Worm (Caenorhabditis elegans) whole organism, L1 larva: ENCODE data around the gene M163.10.

ENCODE experiments used
- C04F5.9 ChIP-seq: sonication (generic microtip); optimal IDR thresholded peaks from 2 replicates; lab custom pipeline; 2016; ENCODE audit warnings: missing genetic modification characterization, missing compliant biosample characterization
- C16A3.4 ChIP-seq: fragments of 150-350 bp; optimal IDR thresholded peaks from 2 replicates; lab custom pipeline; 2014; ENCODE audit warnings: missing biosample characterization, missing genetic modification characterization
- C34B4.2 ChIP-seq: sonication (generic microtip); optimal IDR thresholded peaks from 2 replicates; lab custom pipeline; 2017; ENCODE audit warnings: mild to moderate bottlenecking, missing genetic modification characterization, missing compliant biosample characterization
- F16B12.6 ChIP-seq: fragments of 150-350 bp; optimal IDR thresholded peaks from 2 replicates; lab custom pipeline; 2014; ENCODE audit warnings: missing biosample characterization, missing genetic modification characterization
- Y116A8C.19 ChIP-seq: sonication (generic microtip); optimal IDR thresholded peaks from 2 replicates; lab custom pipeline; 2016; ENCODE audit warnings: missing compliant biosample characterization, missing genetic modification characterization, borderline replicate concordance
- aha-1 ChIP-seq: fragments of 150-350 bp; optimal IDR thresholded peaks from 2 replicates; lab custom pipeline; 2014; ENCODE audit warnings: missing biosample characterization, missing genetic modification characterization
- aly-2 ChIP-seq: fragments of 150-350 bp; optimal IDR thresholded peaks from 2 replicates; lab custom pipeline; 2014; ENCODE audit warnings: missing biosample characterization, missing genetic modification characterization
- blmp-1 ChIP-seq: fragments of 150-350 bp; optimal IDR thresholded peaks from 2 replicates; lab custom pipeline; 2014; ENCODE audit warnings: missing biosample characterization, missing genetic modification characterization
- ceh-63 ChIP-seq: fragments of 200-800 bp; sonication (Bioruptor generic); optimal IDR thresholded peaks from 2 replicates; lab custom pipeline; 2018; ENCODE audit warnings: mild to moderate bottlenecking, missing genetic modification characterization, missing compliant biosample characterization
- ces-1 ChIP-seq: fragments of 150-350 bp; optimal IDR thresholded peaks from 2 replicates; lab custom pipeline; 2014; ENCODE audit warnings: missing biosample characterization, missing genetic modification reagents, missing genetic modification characterization
- dpl-1 ChIP-seq, 3 experiments: fragments of 150-350 bp in 2 of 3; sonication (generic microtip) in 1 of 3; optimal IDR thresholded peaks; 2 replicates each; lab custom pipeline; 2014 to 2017; ENCODE audit warnings: missing biosample characterization in 3 of 3, missing genetic modification characterization in 3 of 3, missing genetic modification reagents in 3 of 3
- efl-1 ChIP-seq, 4 experiments: fragments of 150-350 bp; optimal IDR thresholded peaks in 3 of 4; peaks in 1 of 4; 1 replicate in 1 of 4; 2 replicates in 3 of 4; lab custom pipeline; 2014; ENCODE audit warnings: missing biosample characterization in 2 of 4, missing genetic modification characterization in 2 of 4, missing genetic modification reagents in 2 of 4
- efl-3 ChIP-seq: fragments of 200-800 bp; sonication (Bioruptor generic); optimal IDR thresholded peaks from 2 replicates; lab custom pipeline; 2018; ENCODE audit warnings: mild to moderate bottlenecking, missing genetic modification characterization, missing compliant biosample characterization
- egl-27 ChIP-seq, 2 experiments: fragments of 150-350 bp in 1 of 2; sonication (generic microtip); optimal IDR thresholded peaks; 3 replicates each; lab custom pipeline; 2017 to 2018; ENCODE audit warnings: missing biosample characterization in 2 of 2, missing genetic modification characterization in 2 of 2, missing genetic modification reagents in 2 of 2
- ets-5 ChIP-seq: fragments of 200-800 bp; sonication (Bioruptor generic); IDR thresholded peaks from 2 replicates; pipeline ENCODE4 v1.3.6; 2022; ENCODE audit warnings: missing genetic modification characterization, missing compliant biosample characterization
- fkh-10 ChIP-seq: sonication (generic microtip); optimal IDR thresholded peaks from 2 replicates; lab custom pipeline; 2017; ENCODE audit warnings: missing biosample characterization, missing genetic modification reagents, missing genetic modification characterization
- fkh-4 ChIP-seq: sonication (generic microtip); optimal IDR thresholded peaks from 2 replicates; lab custom pipeline; 2016; ENCODE audit warnings: missing compliant biosample characterization, missing genetic modification characterization, borderline replicate concordance
- fkh-8 ChIP-seq: sonication (generic microtip); optimal IDR thresholded peaks from 2 replicates; lab custom pipeline; 2016; ENCODE audit warnings: mild to moderate bottlenecking, missing genetic modification characterization, missing compliant biosample characterization
- fos-1 ChIP-seq: fragments of 150-350 bp; optimal IDR thresholded peaks from 2 replicates; lab custom pipeline; 2014; ENCODE audit warnings: missing biosample characterization, missing genetic modification characterization
- grh-1 ChIP-seq: fragments of 200-800 bp; sonication (Bioruptor generic); IDR thresholded peaks from 2 replicates; pipeline ENCODE4 v1.3.6; 2022; ENCODE audit warnings: missing genetic modification reagents, missing genetic modification characterization, missing compliant biosample characterization
- hlh-4 ChIP-seq: sonication (generic microtip); optimal IDR thresholded peaks from 2 replicates; lab custom pipeline; 2016; ENCODE audit warnings: mild to moderate bottlenecking, missing genetic modification characterization, missing compliant biosample characterization
- hpl-2 ChIP-seq: fragments of 150-350 bp; optimal IDR thresholded peaks from 2 replicates; lab custom pipeline; 2014; ENCODE audit warnings: missing biosample characterization, missing genetic modification reagents, missing genetic modification characterization
- jun-1 ChIP-seq: fragments of 150-350 bp; optimal IDR thresholded peaks from 2 replicates; lab custom pipeline; 2014; ENCODE audit warnings: missing biosample characterization, missing genetic modification reagents, missing genetic modification characterization
- lin-13 ChIP-seq: fragments of 150-350 bp; optimal IDR thresholded peaks from 2 replicates; lab custom pipeline; 2014; ENCODE audit warnings: missing biosample characterization, missing genetic modification reagents, missing genetic modification characterization
- lin-14 ChIP-seq: fragments of 200-800 bp; sonication (Bioruptor generic); optimal IDR thresholded peaks from 2 replicates; lab custom pipeline; 2018; ENCODE audit warnings: mild to moderate bottlenecking, missing genetic modification characterization, moderate library complexity, missing compliant biosample characterization
- lir-3 ChIP-seq: sonication (generic microtip); optimal IDR thresholded peaks from 2 replicates; lab custom pipeline; 2016; ENCODE audit warnings: mild to moderate bottlenecking, missing genetic modification characterization, moderate library complexity, missing compliant biosample characterization; ENCODE audit not compliant: poor library complexity
- lsy-2 ChIP-seq, 2 experiments: fragments of 150-350 bp; optimal IDR thresholded peaks; 2 replicates each; lab custom pipeline; 2014; ENCODE audit warnings: missing biosample characterization in 2 of 2, missing genetic modification characterization in 2 of 2
- mdl-1 ChIP-seq, 2 experiments: fragments of 150-350 bp; optimal IDR thresholded peaks; 2 replicates each; lab custom pipeline; 2014 to 2017; ENCODE audit warnings: missing biosample characterization in 2 of 2, missing genetic modification characterization in 2 of 2, inconsistent platforms in 1 of 2
- mep-1 ChIP-seq: fragments of 150-350 bp; optimal IDR thresholded peaks from 2 replicates; lab custom pipeline; 2014; ENCODE audit warnings: missing biosample characterization, missing genetic modification characterization
- nhr-11 ChIP-seq: fragments of 150-350 bp; optimal IDR thresholded peaks from 2 replicates; lab custom pipeline; 2014; ENCODE audit warnings: missing biosample characterization, missing genetic modification characterization
- nhr-12 ChIP-seq: sonication (generic microtip); optimal IDR thresholded peaks from 2 replicates; lab custom pipeline; 2017; ENCODE audit warnings: missing biosample characterization, missing genetic modification characterization
- snpc-4 ChIP-seq: fragments of 150-350 bp; optimal IDR thresholded peaks from 2 replicates; lab custom pipeline; 2014; ENCODE audit warnings: missing biosample characterization, missing genetic modification characterization
- sptf-1 ChIP-seq: fragments of 150-350 bp; optimal IDR thresholded peaks from 2 replicates; lab custom pipeline; 2014; ENCODE audit warnings: missing biosample characterization, missing genetic modification characterization
- sup-37 ChIP-seq: fragments of 200-800 bp; sonication (Bioruptor generic); optimal IDR thresholded peaks from 2 replicates; lab custom pipeline; 2018; ENCODE audit warnings: mild to moderate bottlenecking, missing genetic modification characterization, missing compliant biosample characterization
- swsn-7 ChIP-seq: sonication (generic microtip); optimal IDR thresholded peaks from 2 replicates; lab custom pipeline; 2016; ENCODE audit warnings: missing genetic modification characterization, missing compliant biosample characterization
- tbx-2 ChIP-seq: sonication (generic microtip); optimal IDR thresholded peaks from 2 replicates; lab custom pipeline; 2016; ENCODE audit warnings: missing genetic modification characterization, missing compliant biosample characterization
- tlp-1 ChIP-seq: fragments of 150-350 bp; optimal IDR thresholded peaks from 2 replicates; lab custom pipeline; 2014; ENCODE audit warnings: missing biosample characterization, missing genetic modification characterization
- unc-130 ChIP-seq: fragments of 150-350 bp; optimal IDR thresholded peaks from 2 replicates; lab custom pipeline; 2017; ENCODE audit warnings: missing biosample characterization, missing genetic modification characterization, inconsistent platforms
- unc-30 ChIP-seq: sonication (generic microtip); optimal IDR thresholded peaks from 2 replicates; lab custom pipeline; 2017; ENCODE audit warnings: missing biosample characterization, missing genetic modification characterization
- unc-86 ChIP-seq: sonication (generic microtip); optimal IDR thresholded peaks from 2 replicates; lab custom pipeline; 2016; ENCODE audit warnings: missing genetic modification characterization, missing compliant biosample characterization
- vab-15 ChIP-seq: sonication (generic microtip); optimal IDR thresholded peaks from 2 replicates; lab custom pipeline; 2017; ENCODE audit warnings: missing genotype, mild to moderate bottlenecking, missing genetic modification characterization, missing compliant biosample characterization
- zag-1 ChIP-seq: fragments of 150-350 bp; optimal IDR thresholded peaks from 2 replicates; lab custom pipeline; 2014; ENCODE audit warnings: missing biosample characterization, missing genetic modification characterization
- ztf-4 ChIP-seq: fragments of 150-350 bp; optimal IDR thresholded peaks from 2 replicates; lab custom pipeline; 2014; ENCODE audit warnings: missing biosample characterization, missing genetic modification characterization

The M163.10 gene

ce11 chrX:14460412-14460811, 10.4 kb upstream of the M163.10 start, which contains the start of gene Y66C5A.2:
Gene Y66C5A.2, plus strand, starts transcription at chrX:14460712.
- TF ChIP-seq Y116A8C.19 (no peak), hpl-2 (GFP tag; lab: Kevin White, UChicago) (no peak), aha-1 (tag; lab: Kevin White, UChicago) (no peak), lsy-2 (tag; optimal IDR thresholded peaks at IDR 0.05; lab: Kevin White, UChicago) (no peak), jun-1 (tag; lab: Kevin White, UChicago) (no peak), tlp-1 (no peak), fkh-8 (tag; lab: Kevin White, UChicago) (no peak), ces-1 (no peak), unc-130 (no peak), nhr-12 (no peak), efl-1 (optimal IDR thresholded peaks at IDR 0.05; lab: Kevin White, UChicago) (no peak), efl-1 (GFP tag; optimal IDR thresholded peaks at IDR 0.05 in 1 of 2; lab: Kevin White, UChicago) (no peak), tbx-2 (tag; lab: Kevin White, UChicago) (no peak), C34B4.2 (tag; lab: Kevin White, UChicago) (no peak), lin-13 (GFP tag; lab: Kevin White, UChicago) (no peak), unc-30 (no peak), blmp-1 (tag; lab: Kevin White, UChicago) (no peak), sptf-1 (tag; lab: Kevin White, UChicago) (no peak), fos-1 (tag; lab: Kevin White, UChicago) (no peak), hlh-4 (tag; lab: Kevin White, UChicago) (no peak)

DNA sequence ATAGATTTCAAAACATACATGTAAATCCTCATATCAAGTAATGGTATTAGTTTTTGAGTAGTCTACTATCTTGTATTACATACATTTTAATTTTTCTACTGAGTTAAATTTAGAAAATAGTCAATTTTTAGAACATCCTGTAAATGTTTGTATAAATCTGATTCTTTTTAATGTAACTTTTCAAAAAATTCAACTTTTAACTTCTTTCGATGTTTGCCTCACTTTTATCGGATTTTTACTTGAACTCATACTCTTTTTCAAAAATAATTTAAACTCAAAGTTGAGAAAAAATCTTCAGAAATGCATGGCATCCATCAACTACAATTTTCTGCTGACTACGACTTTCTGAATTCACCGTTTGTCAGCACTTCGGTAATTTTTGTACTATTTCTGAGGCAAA, 6.3 kb upstream of the M163.10 start, which contains the start of gene M163.7:
M163.7 (plus strand) TSS at position 301 of the 400 bp plus-strand sequence.
- TF ChIP-seq lin-14 (GFP tag; lab: Kevin White, UChicago) (no peak), mep-1 (tag; lab: Kevin White, UChicago) (no peak), sptf-1 (tag; lab: Kevin White, UChicago) (no peak), F16B12.6 (tag; lab: Kevin White, UChicago) (no peak), mdl-1 (tag; optimal IDR thresholded peaks at IDR 0.05; lab: Kevin White, UChicago) (no peak), snpc-4 (tag; lab: Kevin White, UChicago) (no peak), vab-15 (no peak), lir-3 (tag; lab: Kevin White, UChicago) (no peak), C16A3.4 (tag; lab: Kevin White, UChicago) (no peak), nhr-11 (tag; lab: Kevin White, UChicago) (no peak)

DNA sequence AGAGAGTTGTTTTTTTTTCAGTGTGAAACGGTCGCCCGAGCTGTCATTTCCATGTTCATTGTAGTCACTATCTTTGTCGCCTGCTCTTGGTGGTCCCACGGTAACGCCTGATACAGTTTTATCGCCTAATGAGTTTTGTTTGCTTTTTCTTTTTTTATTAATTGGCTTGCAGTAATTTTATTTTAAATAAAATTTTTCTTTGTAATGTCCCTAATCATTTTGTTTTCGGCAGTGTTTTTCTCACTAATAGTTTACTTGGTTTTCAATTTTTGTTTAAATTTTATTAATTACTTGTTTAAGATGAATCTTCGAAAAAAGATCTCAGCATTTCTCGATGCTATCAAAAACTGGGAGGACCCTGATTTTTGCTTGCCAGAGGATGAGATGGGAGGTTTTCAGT, 5.2 kb upstream of the M163.10 start, which contains the start of gene M163.22:
M163.22 (plus strand) TSS at position 301 of the 400 bp plus-strand sequence.
- TF ChIP-seq efl-1 (optimal IDR thresholded peaks at IDR 0.05; lab: Kevin White, UChicago) (no peak), efl-1 (GFP tag; optimal IDR thresholded peaks at IDR 0.05 in 1 of 2; lab: Kevin White, UChicago) (peak in 1 of 2 experiments; percentile 68), sup-37 (GFP tag; lab: Kevin White, UChicago) (no peak)

DNA sequence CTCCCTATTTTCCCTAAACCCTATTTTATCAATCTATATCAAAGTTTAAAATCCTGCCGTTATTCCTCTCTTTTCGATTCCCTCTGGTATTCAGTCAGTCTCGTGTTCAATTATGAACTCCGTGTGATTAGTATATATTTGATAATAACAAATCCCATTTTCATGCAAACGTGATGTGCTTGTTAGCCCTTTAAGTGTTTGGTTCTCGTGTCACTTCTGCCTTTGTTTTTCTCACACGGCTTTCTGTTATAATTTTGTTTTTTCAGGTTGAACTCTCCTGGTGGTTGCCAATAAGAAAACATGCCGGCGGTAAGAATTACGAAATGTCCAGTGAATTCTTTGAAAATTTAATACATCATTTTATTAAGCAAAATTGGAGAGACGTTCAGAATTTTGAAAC, 4.3 kb upstream of the M163.10 start, which contains the start of gene M163.21:
M163.21 (plus strand) TSS at position 301 of the 400 bp plus-strand sequence.
- TF ChIP-seq ztf-4 (tag; lab: Kevin White, UChicago) (no peak), lin-14 (GFP tag; lab: Kevin White, UChicago) (no peak), unc-86 (no peak)

ce11 chrX:14469284-14469683, 1.5 kb upstream of the M163.10 start, which contains the start of gene M163.9:
Gene M163.9, plus strand, starts transcription at chrX:14469584.
- TF ChIP-seq grh-1 (no peak), fos-1 (tag; lab: Kevin White, UChicago) (no peak), ets-5 (GFP tag; lab: Robert Waterston, UW) (no peak), egl-27 (tag; optimal IDR thresholded peaks at IDR 0.05; lab: Kevin White, UChicago) (no peak), swsn-7 (tag; lab: Kevin White, UChicago) (no peak), dpl-1 (GFP tag; optimal IDR thresholded peaks at IDR 0.05; lab: Kevin White, UChicago) (no peak), lin-13 (GFP tag; lab: Kevin White, UChicago) (no peak), lin-14 (GFP tag; lab: Kevin White, UChicago) (no peak), tbx-2 (tag; lab: Kevin White, UChicago) (no peak), aha-1 (tag; lab: Kevin White, UChicago) (no peak), jun-1 (tag; lab: Kevin White, UChicago) (no peak), efl-3 (GFP tag; lab: Kevin White, UChicago) (no peak), ceh-63 (GFP tag; lab: Kevin White, UChicago) (no peak), aly-2 (tag; lab: Kevin White, UChicago) (no peak), hpl-2 (GFP tag; lab: Kevin White, UChicago) (no peak), zag-1 (no peak), fkh-10 (GFP tag; lab: Kevin White, UChicago) (no peak), C04F5.9 (tag; lab: Kevin White, UChicago) (no peak), fkh-4 (no peak), F16B12.6 (tag; lab: Kevin White, UChicago) (no peak)
